Worm (Caenorhabditis elegans) whole organism, young adult: Measurements from ENCODE around the gene drp-1.

ENCODE experiments used
- B0019.2 ChIP-seq: fragments of 200-800 bp; sonication (Bioruptor generic); conservative IDR thresholded peaks from 2 replicates; pipeline ENCODE4 v1.3.6; 2022; ENCODE audit warnings: missing genetic modification reagents, missing genetic modification characterization, missing compliant biosample characterization
- C06A6.2 ChIP-seq: fragments of 200-800 bp; sonication (Bioruptor generic); conservative IDR thresholded peaks from 2 replicates; pipeline ENCODE4 v1.3.6; 2022; ENCODE audit warnings: missing genetic modification characterization, missing compliant biosample characterization
- D2030.7 ChIP-seq: fragments of 200-800 bp; sonication (Bioruptor generic); IDR thresholded peaks from 2 replicates; pipeline ENCODE4 v1.3.6; 2022; ENCODE audit warnings: missing genetic modification reagents, missing genetic modification characterization, missing compliant biosample characterization
- F22D6.2 ChIP-seq: sonication (generic microtip); optimal IDR thresholded peaks from 2 replicates; lab custom pipeline; 2016; ENCODE audit warnings: mild to moderate bottlenecking, missing genetic modification characterization, missing compliant biosample characterization
- F23B12.7 ChIP-seq: sonication (generic microtip); optimal IDR thresholded peaks from 2 replicates; lab custom pipeline; 2017; ENCODE audit warnings: missing genetic modification characterization, mild to moderate bottlenecking, missing compliant biosample characterization, antibody characterized with exemption, moderate library complexity; ENCODE audit not compliant: insufficient read depth
- F39B2.1 ChIP-seq: fragments of 200-800 bp; sonication (Bioruptor generic); IDR thresholded peaks from 2 replicates; pipeline ENCODE4 v1.3.6; 2022; ENCODE audit warnings: missing genetic modification reagents, missing genetic modification characterization, missing compliant biosample characterization
- K11D2.4 ChIP-seq: fragments of 200-800 bp; sonication (Bioruptor generic); IDR thresholded peaks from 2 replicates; pipeline ENCODE4 v1.3.6; 2022; ENCODE audit warnings: missing genetic modification reagents, missing genetic modification characterization, missing compliant biosample characterization
- T26A5.8 ChIP-seq: sonication (generic microtip); optimal IDR thresholded peaks from 2 replicates; lab custom pipeline; 2016; ENCODE audit warnings: missing genetic modification characterization, missing compliant biosample characterization
- Y53F4B.3 ChIP-seq: fragments of 200-800 bp; sonication (Bioruptor generic); IDR thresholded peaks from 2 replicates; pipeline ENCODE4 v1.3.6; 2022; ENCODE audit warnings: missing genetic modification reagents, missing genetic modification characterization, missing compliant biosample characterization
- Y79H2A.3 ChIP-seq: fragments of 200-800 bp; sonication (Bioruptor generic); conservative IDR thresholded peaks from 2 replicates; pipeline ENCODE4 v1.3.6; 2022; ENCODE audit warnings: missing genetic modification reagents, missing genetic modification characterization, missing compliant biosample characterization
- ama-1 ChIP-seq, 3 experiments: fragments of 150-350 bp in 1 of 3; sonication (generic microtip) in 2 of 3; optimal IDR thresholded peaks; 2 replicates each; lab custom pipeline; 2014 to 2018; ENCODE audit warnings: missing biosample characterization in 2 of 3, missing genetic modification characterization in 2 of 3, missing genetic modification reagents in 2 of 3
- attf-6 ChIP-seq: fragments of 200-800 bp; sonication (Bioruptor generic); IDR thresholded peaks from 2 replicates; pipeline ENCODE4 v1.3.6; 2022; ENCODE audit warnings: missing genetic modification reagents, missing genetic modification characterization, missing compliant biosample characterization
- ccch-3 ChIP-seq: fragments of 200-800 bp; sonication (Bioruptor generic); optimal IDR thresholded peaks from 2 replicates; lab custom pipeline; 2018; ENCODE audit warnings: mild to moderate bottlenecking, missing genetic modification characterization, missing compliant biosample characterization
- cebp-2 ChIP-seq: fragments of 200-800 bp; sonication (Bioruptor generic); IDR thresholded peaks from 2 replicates; pipeline ENCODE4 v1.3.6; 2022; ENCODE audit warnings: missing genetic modification characterization, missing compliant biosample characterization
- ceh-79 ChIP-seq: sonication (generic microtip); optimal IDR thresholded peaks from 2 replicates; lab custom pipeline; 2017; ENCODE audit warnings: mild to moderate bottlenecking, missing genetic modification characterization, missing compliant biosample characterization
- dpff-1 ChIP-seq: sonication (generic microtip); optimal IDR thresholded peaks from 2 replicates; lab custom pipeline; 2017; ENCODE audit warnings: mild to moderate bottlenecking, missing genetic modification characterization, missing compliant biosample characterization
- gei-17 ChIP-seq: fragments of 200-800 bp; sonication (Bioruptor generic); optimal IDR thresholded peaks from 2 replicates; lab custom pipeline; 2018; ENCODE audit warnings: mild to moderate bottlenecking, missing genetic modification characterization, missing compliant biosample characterization
- lag-1 ChIP-seq: fragments of 200-800 bp; sonication (Bioruptor generic); IDR thresholded peaks from 2 replicates; pipeline ENCODE4 v1.3.6; 2022; ENCODE audit warnings: missing genetic modification reagents, missing genetic modification characterization, missing compliant biosample characterization
- let-526 ChIP-seq: fragments of 200-800 bp; sonication (Bioruptor generic); IDR thresholded peaks from 2 replicates; pipeline ENCODE4 v1.3.6; 2022; ENCODE audit warnings: missing genetic modification reagents, missing genetic modification characterization, missing compliant biosample characterization
- lin-26 ChIP-seq: fragments of 200-800 bp; sonication (Bioruptor generic); IDR thresholded peaks from 2 replicates; pipeline ENCODE4 v1.3.6; 2022; ENCODE audit warnings: missing genetic modification reagents, missing genetic modification characterization, missing compliant biosample characterization
- lin-40 ChIP-seq: sonication (generic microtip); optimal IDR thresholded peaks from 2 replicates; lab custom pipeline; 2016; ENCODE audit warnings: missing genetic modification characterization, mild to moderate bottlenecking, missing compliant biosample characterization, missing genotype, missing genetic modification reagents
- lin-54 ChIP-seq: fragments of 200-800 bp; sonication (Bioruptor generic); optimal IDR thresholded peaks from 2 replicates; lab custom pipeline; 2018; ENCODE audit warnings: mild to moderate bottlenecking, missing genetic modification characterization, missing compliant biosample characterization
- lir-1 ChIP-seq: fragments of 200-800 bp; sonication (Bioruptor generic); conservative IDR thresholded peaks from 2 replicates; pipeline ENCODE4 v1.3.6; 2022; ENCODE audit warnings: missing genetic modification reagents, missing genetic modification characterization, missing compliant biosample characterization
- lsl-1 ChIP-seq: fragments of 200-800 bp; sonication (Bioruptor generic); optimal IDR thresholded peaks from 2 replicates; lab custom pipeline; 2018; ENCODE audit warnings: mild to moderate bottlenecking, missing genetic modification characterization, moderate library complexity, missing compliant biosample characterization
- lsy-27 ChIP-seq: sonication (generic microtip); optimal IDR thresholded peaks from 2 replicates; lab custom pipeline; 2017; ENCODE audit warnings: missing genetic modification characterization, mild to moderate bottlenecking, missing compliant biosample characterization, antibody characterized with exemption, missing genotype, borderline replicate concordance; ENCODE audit not compliant: insufficient read depth
- mcd-1 ChIP-seq: fragments of 200-800 bp; sonication (Bioruptor generic); IDR thresholded peaks from 2 replicates; pipeline ENCODE4 v1.3.6; 2022; ENCODE audit warnings: missing genetic modification reagents, missing genetic modification characterization, missing compliant biosample characterization
- mel-28 ChIP-seq: sonication (generic microtip); optimal IDR thresholded peaks from 2 replicates; lab custom pipeline; 2016; ENCODE audit warnings: borderline replicate concordance, mild to moderate bottlenecking, missing genetic modification characterization, missing compliant biosample characterization
- nfya-1 ChIP-seq: sonication (generic microtip); optimal IDR thresholded peaks from 2 replicates; lab custom pipeline; 2017; ENCODE audit warnings: antibody characterized with exemption, missing compliant biosample characterization, missing genetic modification characterization, borderline replicate concordance; ENCODE audit not compliant: insufficient read depth
- nhr-27 ChIP-seq: fragments of 200-800 bp; sonication (Bioruptor generic); optimal IDR thresholded peaks from 2 replicates; lab custom pipeline; 2018; ENCODE audit warnings: mild to moderate bottlenecking, missing genetic modification characterization, moderate library complexity, missing compliant biosample characterization
- nhr-80 ChIP-seq: sonication (generic microtip); optimal IDR thresholded peaks from 2 replicates; lab custom pipeline; 2016; ENCODE audit warnings: missing genetic modification characterization, missing compliant biosample characterization
- pbrm-1 ChIP-seq: fragments of 200-800 bp; sonication (Bioruptor generic); IDR thresholded peaks from 2 replicates; pipeline ENCODE4 v1.3.6; 2022; ENCODE audit warnings: missing genetic modification reagents, missing genetic modification characterization, missing compliant biosample characterization
- snpc-3.4 ChIP-seq: sonication (generic microtip); optimal IDR thresholded peaks from 2 replicates; lab custom pipeline; 2017; ENCODE audit warnings: missing genetic modification characterization, mild to moderate bottlenecking, missing compliant biosample characterization, antibody characterized with exemption, moderate library complexity, missing genotype, missing genetic modification reagents
- snpc-4 ChIP-seq, 5 experiments: fragments of 150-350 bp in 1 of 5; sonication (generic microtip) in 4 of 5; optimal IDR thresholded peaks; 2 replicates each; lab custom pipeline; 2014 to 2018; ENCODE audit warnings: missing genetic modification characterization in 5 of 5, missing biosample characterization in 3 of 5, antibody characterized with exemption in 2 of 5, mild to moderate bottlenecking in 2 of 5, missing compliant biosample characterization in 2 of 5, missing genotype in 2 of 5, moderate library complexity in 2 of 5, missing genetic modification reagents in 1 of 5
- somi-1 ChIP-seq: fragments of 200-800 bp; sonication (Bioruptor generic); optimal IDR thresholded peaks from 2 replicates; lab custom pipeline; 2018; ENCODE audit warnings: mild to moderate bottlenecking, missing genetic modification characterization, missing compliant biosample characterization
- tbp1 ChIP-seq: fragments of 200-800 bp; sonication (Bioruptor generic); optimal IDR thresholded peaks from 2 replicates; lab custom pipeline; 2018; ENCODE audit warnings: mild to moderate bottlenecking, missing genetic modification characterization, missing compliant biosample characterization
- zfh-2 ChIP-seq: fragments of 200-800 bp; sonication (Bioruptor generic); conservative IDR thresholded peaks from 2 replicates; pipeline ENCODE4 v1.3.6; 2022; ENCODE audit warnings: missing genetic modification reagents, missing genetic modification characterization, missing compliant biosample characterization
- ztf-18 ChIP-seq: sonication (generic microtip); optimal IDR thresholded peaks from 2 replicates; lab custom pipeline; 2016; ENCODE audit warnings: missing genotype, mild to moderate bottlenecking, missing genetic modification characterization, missing compliant biosample characterization
- ztf-22 ChIP-seq: fragments of 200-800 bp; sonication (Bioruptor generic); optimal IDR thresholded peaks from 2 replicates; lab custom pipeline; 2018; ENCODE audit warnings: mild to moderate bottlenecking, missing genetic modification characterization, moderate library complexity, missing compliant biosample characterization
- ztf-26 ChIP-seq: sonication (generic microtip); optimal IDR thresholded peaks from 2 replicates; lab custom pipeline; 2017; ENCODE audit warnings: missing genetic modification characterization, missing compliant biosample characterization

Gene drp-1

DNA sequence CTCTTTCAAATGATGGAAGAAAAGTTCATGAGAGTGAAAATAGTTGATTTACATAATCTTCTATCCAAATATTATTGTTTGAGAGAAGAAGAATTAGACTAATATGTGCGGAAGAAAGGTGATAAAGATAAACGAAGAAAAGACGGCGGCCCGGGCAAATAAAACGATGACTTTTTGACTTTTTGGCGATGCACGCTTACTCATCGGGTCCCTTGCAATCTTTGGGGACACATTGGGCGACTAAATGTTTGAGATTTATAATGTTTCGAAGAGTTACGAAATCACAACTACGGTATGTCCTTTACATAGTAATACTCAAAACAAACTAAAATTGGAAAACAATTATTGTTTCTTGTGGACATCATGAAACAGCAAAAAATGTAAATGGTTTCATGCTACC, 23.5 kb upstream of the drp-1 start:
- TF ChIP-seq zfh-2 (GFP tag; lab: Robert Waterston, UW) (no peak), mel-28 (no peak), nfya-1 (tag; lab: Kevin White, UChicago) (no peak), somi-1 (GFP tag; lab: Kevin White, UChicago) (no peak), ccch-3 (GFP tag; lab: Kevin White, UChicago) (no peak), lin-54 (GFP tag; lab: Kevin White, UChicago) (no peak), pbrm-1 (GFP tag; lab: Robert Waterston, UW) (no peak), F22D6.2 (no peak), F39B2.1 (GFP tag; lab: Robert Waterston, UW) (no peak)

DNA sequence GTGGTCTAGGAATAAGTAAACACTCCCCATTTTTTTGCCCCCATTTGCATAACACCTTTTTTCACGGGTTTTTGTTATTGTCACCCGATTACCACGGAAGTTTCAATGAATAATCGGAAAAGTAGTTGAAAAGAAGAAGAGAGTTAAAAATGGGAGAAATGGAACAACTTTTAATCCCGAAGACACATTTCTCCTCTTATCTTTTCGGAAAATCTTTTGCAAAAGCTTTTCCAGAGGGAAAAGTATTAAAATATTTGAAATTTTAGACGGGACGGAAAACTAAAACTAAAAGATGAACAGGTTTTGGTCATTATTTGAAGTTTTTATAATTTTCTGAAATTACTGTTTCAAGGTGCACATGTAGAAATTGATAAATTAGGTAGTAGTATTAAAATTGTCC, 19.2 kb upstream of the drp-1 start:
- TF ChIP-seq C06A6.2 (GFP tag; lab: Robert Waterston, UW) = no peak
- TF ChIP-seq Y53F4B.3 (GFP tag; lab: Robert Waterston, UW) = no peak
- TF ChIP-seq nhr-27 (tag; lab: Kevin White, UChicago) = no peak
- TF ChIP-seq lir-1 = no peak
- TF ChIP-seq mel-28 = no peak
- TF ChIP-seq lsy-27 (tag; lab: Kevin White, UChicago) = no peak
- TF ChIP-seq ztf-22 (GFP tag; lab: Kevin White, UChicago) = no peak
- TF ChIP-seq ama-1 (optimal IDR thresholded peaks at IDR 0.05; lab: Kevin White, UChicago) = no peak
- TF ChIP-seq ama-1 (GFP tag; optimal IDR thresholded peaks at IDR 0.05; lab: Kevin White, UChicago) = no peak
- no peak for TF ChIP-seq lin-54 (GFP tag; lab: Kevin White, UChicago)
- no peak for TF ChIP-seq D2030.7 (GFP tag; lab: Robert Waterston, UW)
- TF ChIP-seq, all 124 proteins: peak for 0

DNA sequence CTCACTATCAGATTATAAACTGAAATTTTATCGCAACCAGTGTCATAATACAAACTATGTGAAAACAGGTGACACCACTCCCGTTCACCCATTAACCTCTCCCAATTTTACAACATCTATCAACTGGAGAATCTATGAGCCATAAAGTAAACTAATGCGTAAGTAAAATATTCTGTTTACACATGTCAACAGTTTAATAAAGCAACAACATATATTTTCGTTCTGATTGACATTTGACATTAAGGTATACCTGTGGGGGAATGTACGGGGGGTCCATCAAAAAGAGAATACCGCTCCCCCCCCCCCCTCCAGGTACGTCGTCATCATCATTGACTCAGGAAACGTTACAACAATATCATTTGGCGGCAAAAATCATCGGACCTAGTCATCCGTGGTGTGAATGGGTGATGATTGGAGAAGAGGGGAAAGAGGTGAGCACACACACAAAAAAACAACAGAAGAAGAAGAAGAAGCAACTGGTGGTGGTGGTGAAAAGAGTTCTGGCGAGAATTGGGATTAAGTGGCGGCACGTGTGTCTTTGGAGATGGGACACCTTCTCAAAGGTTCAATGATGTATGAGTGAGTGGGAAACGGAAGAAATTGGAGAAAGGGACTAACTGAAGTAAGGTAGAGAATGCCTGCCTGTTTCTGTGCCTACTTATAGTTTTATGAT, 11.4 kb upstream of the drp-1 start:
- no peak for TF ChIP-seq lin-40 (tag; lab: Kevin White, UChicago)
- no peak for TF ChIP-seq D2030.7 (GFP tag; lab: Robert Waterston, UW)
- TF ChIP-seq snpc-3.4 (tag; lab: Kevin White, UChicago) = no peak
- TF ChIP-seq K11D2.4 (GFP tag; lab: Robert Waterston, UW) = no peak
- TF ChIP-seq tbp1 = no peak
- TF ChIP-seq lag-1 = no peak
- no peak for TF ChIP-seq lsl-1 (GFP tag; lab: Kevin White, UChicago)
- no peak for TF ChIP-seq let-526 (GFP tag; lab: Robert Waterston, UW)
- TF ChIP-seq ztf-26 (tag; lab: Kevin White, UChicago) = no peak

DNA sequence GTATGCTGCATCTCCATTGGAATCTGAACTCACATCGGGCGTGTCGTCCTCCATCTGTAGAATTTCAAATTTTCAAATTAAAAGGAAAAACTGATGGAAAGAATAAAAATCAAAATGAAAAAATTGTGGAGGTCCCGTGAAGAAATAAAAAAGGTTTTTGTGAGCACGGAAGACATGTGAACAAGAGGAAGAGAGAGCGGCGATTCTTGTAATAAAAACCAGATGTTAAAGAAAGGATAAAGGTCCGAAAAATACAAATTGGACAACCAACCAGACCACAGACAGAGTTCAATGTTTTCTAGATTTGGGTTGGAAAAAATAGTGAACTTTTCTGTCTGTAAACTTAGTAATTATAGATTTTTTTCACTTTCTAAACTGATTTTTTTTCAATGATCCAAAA, 10.0 kb upstream of the drp-1 start, which contains the start of gene unc-5:
Gene unc-5 (minus strand): TSS at position 54 of the 400 bp plus-strand sequence.
- TF ChIP-seq dpff-1 (tag; lab: Kevin White, UChicago) = no peak
- no peak for TF ChIP-seq lsl-1 (GFP tag; lab: Kevin White, UChicago)
- no peak for TF ChIP-seq Y79H2A.3 (GFP tag; lab: Robert Waterston, UW)
- no peak for TF ChIP-seq somi-1 (GFP tag; lab: Kevin White, UChicago)
- no peak for TF ChIP-seq nhr-27 (tag; lab: Kevin White, UChicago)
- TF ChIP-seq ztf-18 (tag; lab: Kevin White, UChicago) = no peak
- no peak for TF ChIP-seq F39B2.1 (GFP tag; lab: Robert Waterston, UW)
- TF ChIP-seq ztf-26 (tag; lab: Kevin White, UChicago) = no peak

DNA sequence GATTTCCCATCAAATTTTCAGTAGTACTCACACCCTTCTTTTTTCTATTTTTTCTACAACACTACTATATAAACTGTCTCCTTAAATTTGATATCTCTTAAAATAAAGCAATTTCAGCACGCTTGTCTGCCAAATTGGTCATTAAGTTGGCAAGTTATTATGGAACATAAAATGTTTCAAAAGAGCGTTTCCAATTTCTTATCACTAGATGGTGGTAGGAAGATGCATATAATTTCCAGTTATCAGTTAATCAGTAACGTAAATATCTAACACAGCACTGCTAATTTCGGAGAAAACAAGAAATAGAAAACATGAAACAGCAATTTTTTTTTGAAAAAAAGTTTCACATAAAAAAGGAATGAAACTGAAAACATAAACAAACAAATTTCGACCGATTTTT, 7.3 kb upstream of the drp-1 start:
- TF ChIP-seq gei-17 (GFP tag; lab: Kevin White, UChicago) (no peak), B0019.2 (GFP tag; lab: Robert Waterston, UW) (no peak), mcd-1 (no peak), lin-26 (GFP tag; lab: Robert Waterston, UW) (no peak), T26A5.8 (no peak), attf-6 (GFP tag; lab: Robert Waterston, UW) (no peak), nfya-1 (tag; lab: Kevin White, UChicago) (no peak), nhr-80 (tag; lab: Kevin White, UChicago) (no peak), ceh-79 (tag; lab: Kevin White, UChicago) (no peak), cebp-2 (GFP tag; lab: Robert Waterston, UW) (no peak), snpc-4 (GFP tag; optimal IDR thresholded peaks at IDR 0.05; lab: Kevin White, UChicago) (no peak), snpc-4 (tag; optimal IDR thresholded peaks at IDR 0.05; lab: Kevin White, UChicago) (no peak), F23B12.7 (tag; lab: Kevin White, UChicago) (no peak), F39B2.1 (GFP tag; lab: Robert Waterston, UW) (no peak)
- TF ChIP-seq, all 124 proteins: peak for 0
